Worm (Caenorhabditis elegans): ENCODE results near the gene grd-8.

Gene grd-8

ce11 chrV:7854603-7855002 lies 12.3 kb downstream of the grd-8 start, which contains the start of the genes C37C3.9 and C37C3.18 (continued):
- TF ChIP-seq sem-2 (GFP tag; optimal IDR thresholded peaks at IDR 0.05) (no peak), snpc-4 (tag; optimal IDR thresholded peaks at IDR 0.05) (no peak), ztf-11 (tag; optimal IDR thresholded peaks at IDR 0.05) (no peak), lin-13 (tag; optimal IDR thresholded peaks at IDR 0.05) (no peak), elt-1 (tag; optimal IDR thresholded peaks at IDR 0.05; ENCODE audit: borderline replicate concordance, insufficient read depth) (no peak), cnd-1 (tag; optimal IDR thresholded peaks at IDR 0.05) (no peak), sptf-1 (tag; optimal IDR thresholded peaks at IDR 0.05) (no peak)

ce11 chrV:7855382-7855994 lies 13.2 kb downstream of the grd-8 start, which contains the start of gene C37C3.2:
TSS of gene C37C3.2 (plus strand) at chrV:7855944.
- no peak for TF ChIP-seq lin-13 (tag; optimal IDR thresholded peaks at IDR 0.05)
- TF ChIP-seq ham-2 (GFP tag; optimal IDR thresholded peaks at IDR 0.05), result no peak

DNA sequence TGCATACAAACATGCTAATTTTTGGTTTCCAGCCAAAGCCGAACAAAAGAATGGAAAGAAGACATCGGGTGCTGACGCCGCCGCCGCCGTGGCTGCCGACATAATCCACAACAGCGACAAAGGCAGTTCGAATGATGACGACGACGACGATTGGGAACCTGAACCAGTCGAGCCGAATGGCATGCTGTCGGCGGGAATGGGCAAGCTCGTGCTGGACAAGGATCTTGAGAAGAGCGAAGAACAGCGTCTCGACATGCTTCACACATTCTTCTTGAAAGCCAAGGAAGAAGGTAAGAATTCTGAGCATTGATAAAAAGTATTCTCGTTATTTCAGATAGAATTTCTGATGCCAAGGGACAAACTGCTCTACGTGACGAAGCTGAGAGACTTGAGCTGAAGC lies 14.3 kb downstream of the grd-8 start:
- TF ChIP-seq lin-32 (GFP tag; optimal IDR thresholded peaks at IDR 0.05) (no peak), mab-5 (tag; optimal IDR thresholded peaks at IDR 0.05) (no peak), nhr-28 (tag; optimal IDR thresholded peaks at IDR 0.05) (no peak), lsy-2 (tag; optimal IDR thresholded peaks at IDR 0.05) (no peak), sem-2 (GFP tag; optimal IDR thresholded peaks at IDR 0.05) (no peak), zip-8 (tag; optimal IDR thresholded peaks at IDR 0.05) (no peak), nhr-12 (tag; optimal IDR thresholded peaks at IDR 0.05) (no peak), snpc-4 (tag; optimal IDR thresholded peaks at IDR 0.05) (no peak), flh-1 (GFP tag; optimal IDR thresholded peaks at IDR 0.05) (no peak), mep-1 (tag; optimal IDR thresholded peaks at IDR 0.05) (no peak), unc-39 (tag; optimal IDR thresholded peaks at IDR 0.05) (no peak), ces-1 (GFP tag; optimal IDR thresholded peaks at IDR 0.05) (no peak), hlh-1 (tag; optimal IDR thresholded peaks at IDR 0.05) (no peak), lin-13 (tag; optimal IDR thresholded peaks at IDR 0.05) (no peak), M03D4.4 (tag; optimal IDR thresholded peaks at IDR 0.05) (no peak), elt-3 (tag; optimal IDR thresholded peaks at IDR 0.05) (no peak)

DNA sequence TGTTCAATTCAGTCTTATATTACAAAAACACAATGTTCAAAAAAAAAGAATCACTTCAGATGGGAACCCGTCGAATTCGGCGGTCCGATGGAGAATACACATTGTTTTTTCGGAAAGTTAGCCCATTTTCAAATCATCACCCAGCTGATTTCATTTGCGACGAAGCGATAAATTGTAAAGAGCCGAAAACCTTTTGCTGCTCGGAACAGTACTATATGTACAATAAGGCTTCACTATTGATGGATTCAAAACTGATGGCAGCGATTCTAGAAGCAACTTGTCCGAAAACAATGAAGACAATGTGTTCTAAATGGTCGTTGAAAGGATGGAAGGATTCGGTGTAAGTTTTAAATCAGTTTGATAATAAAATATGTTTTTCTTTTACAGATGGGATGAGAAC lies 15.6 kb downstream of the grd-8 start, which contains the start of gene C37C3.1:
Gene C37C3.1, plus strand, starts transcription at position 33 of the 400 bp plus-strand sequence.
- TF ChIP-seq ztf-11 (tag; optimal IDR thresholded peaks at IDR 0.05) (no peak), M03D4.4 (tag; optimal IDR thresholded peaks at IDR 0.05) (no peak), sem-2 (GFP tag; optimal IDR thresholded peaks at IDR 0.05) (no peak), flh-1 (GFP tag; optimal IDR thresholded peaks at IDR 0.05) (no peak), mab-5 (tag; optimal IDR thresholded peaks at IDR 0.05) (no peak), bed-3 (GFP tag; optimal IDR thresholded peaks at IDR 0.05) (no peak)

DNA sequence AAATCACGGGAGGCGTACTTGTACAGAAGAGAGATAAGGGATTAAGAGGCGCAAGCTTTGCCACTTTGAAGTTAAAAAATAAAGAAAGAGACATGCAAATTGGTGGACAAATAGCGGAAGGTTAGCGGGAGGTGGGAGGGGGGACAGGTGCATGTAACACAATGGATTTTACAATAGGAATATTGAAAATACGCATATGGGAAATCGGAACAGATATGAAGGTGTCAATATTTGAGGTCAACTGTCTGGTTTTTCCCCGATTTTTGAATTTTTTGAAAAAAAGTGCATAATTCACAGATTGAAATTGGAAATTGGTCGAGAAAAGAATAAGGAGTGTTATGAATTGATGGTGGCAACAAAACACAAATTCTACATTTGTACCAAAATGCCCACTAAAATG lies 19.5 kb downstream of the grd-8 start, which contains the start of gene C37C3.17:
Gene C37C3.17, minus strand, starts transcription at position 101 of the 400 bp plus-strand sequence.
- TF ChIP-seq nhr-28 (tag; optimal IDR thresholded peaks at IDR 0.05) (no peak), blmp-1 (tag; optimal IDR thresholded peaks at IDR 0.05) (no peak), cnd-1 (tag; optimal IDR thresholded peaks at IDR 0.05) (no peak)

DNA sequence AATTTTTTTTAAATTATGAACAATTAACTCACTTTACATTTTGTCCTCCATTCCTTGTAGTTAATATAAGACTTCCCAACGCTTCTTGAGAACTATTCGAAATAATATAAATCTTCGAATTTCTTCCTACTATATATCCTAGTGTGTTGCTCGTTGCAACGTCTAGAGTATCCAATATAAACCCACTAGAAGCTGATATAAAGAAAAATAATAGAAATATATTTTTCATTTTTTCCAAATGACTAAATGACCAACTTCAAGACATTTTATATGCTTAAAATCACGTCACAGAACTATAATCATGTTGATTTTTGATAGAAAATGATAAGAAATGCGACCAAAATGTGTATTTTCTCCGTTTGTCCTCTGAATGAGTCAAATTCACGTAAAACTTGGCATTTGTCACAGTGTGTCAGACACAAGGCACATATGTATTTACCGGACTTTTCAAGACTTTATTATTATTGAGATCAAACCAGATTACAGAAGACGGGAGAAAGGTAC lies 20.7 kb downstream of the grd-8 start, which contains the start of gene C37C3.10:
Gene C37C3.10, minus strand, starts transcription at position 51 of the 504 bp plus-strand sequence.
- TF ChIP-seq lsy-2 (tag; optimal IDR thresholded peaks at IDR 0.05), result no peak
- TF ChIP-seq ces-1 (GFP tag; optimal IDR thresholded peaks at IDR 0.05), result no peak
- TF ChIP-seq cnd-1 (tag; optimal IDR thresholded peaks at IDR 0.05), result no peak
- no peak for TF ChIP-seq M03D4.4 (tag; optimal IDR thresholded peaks at IDR 0.05)
- no peak for TF ChIP-seq snpc-4 (tag; optimal IDR thresholded peaks at IDR 0.05)
- TF ChIP-seq elt-3 (tag; optimal IDR thresholded peaks at IDR 0.05), result no peak
- no peak for TF ChIP-seq lin-13 (tag; optimal IDR thresholded peaks at IDR 0.05)
- TF ChIP-seq ceh-43 (GFP tag; optimal IDR thresholded peaks at IDR 0.05), result no peak
- no peak for TF ChIP-seq tbx-8 (GFP tag; optimal IDR thresholded peaks at IDR 0.05)
- TF ChIP-seq hlh-1 (tag; optimal IDR thresholded peaks at IDR 0.05), result no peak
- no peak for TF ChIP-seq nhr-237 (tag; optimal IDR thresholded peaks at IDR 0.05)
- TF ChIP-seq pha-4 (tag; optimal IDR thresholded peaks at IDR 0.05), result no peak
- no peak for TF ChIP-seq nhr-12 (tag; optimal IDR thresholded peaks at IDR 0.05)
- TF ChIP-seq ceh-39 (tag; optimal IDR thresholded peaks at IDR 0.05), result no peak
- TF ChIP-seq mls-2 (tag; optimal IDR thresholded peaks at IDR 0.05), result no peak
